Worm (Caenorhabditis elegans): ENCODE results near the gene srz-100.

Gene srz-100

DNA sequence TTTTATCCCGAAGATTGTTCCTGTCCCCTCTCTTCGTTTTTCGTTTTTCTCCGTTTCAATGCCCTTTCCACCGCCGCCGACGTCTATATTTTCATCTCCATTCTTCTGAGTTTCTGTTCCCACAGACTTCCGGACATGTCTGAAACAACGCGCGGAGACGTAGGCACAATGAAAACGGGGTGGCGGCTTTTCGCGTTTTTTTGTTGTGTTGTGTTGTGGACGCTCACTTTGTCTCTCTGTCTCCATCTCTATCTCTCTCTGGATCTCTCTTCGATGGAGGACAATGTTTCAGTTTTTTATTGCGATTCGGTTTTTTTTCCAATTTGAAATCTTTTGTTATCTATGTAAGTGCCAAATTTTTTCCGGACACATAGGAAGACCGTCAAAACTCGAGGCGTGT lies 28.2 kb downstream of the srz-100 start:
- TF ChIP-seq aly-1 (tag; optimal IDR thresholded peaks at IDR 0.05) = no peak
- TF ChIP-seq hnd-1 (tag; optimal IDR thresholded peaks at IDR 0.05) = no peak
- TF ChIP-seq ets-7 (tag; optimal IDR thresholded peaks at IDR 0.05) = no peak
- TF ChIP-seq F13C5.2 (tag; optimal IDR thresholded peaks at IDR 0.05) = no peak
- TF ChIP-seq hmbx-1 (tag; optimal IDR thresholded peaks at IDR 0.05) = no peak
- no peak for TF ChIP-seq pes-1 (GFP tag; IDR thresholded peaks at IDR 0.05)
- no peak for TF ChIP-seq hmg-4 (GFP tag; optimal IDR thresholded peaks at IDR 0.05)
- TF ChIP-seq ceh-13 (GFP tag; optimal IDR thresholded peaks at IDR 0.05) = no peak
- TF ChIP-seq sea-1 (GFP tag; conservative IDR thresholded peaks at IDR 0.05) = no peak
- TF ChIP-seq flt-1 (GFP tag; IDR thresholded peaks at IDR 0.05) = no peak
- no peak for TF ChIP-seq scrt-1 (GFP tag; IDR thresholded peaks at IDR 0.05)
- no peak for TF ChIP-seq ama-1 (optimal IDR thresholded peaks at IDR 0.05)
- TF ChIP-seq ceh-36 (tag; optimal IDR thresholded peaks at IDR 0.05) = no peak
- TF ChIP-seq tbx-11 (GFP tag; IDR thresholded peaks at IDR 0.05) = no peak
- TF ChIP-seq tbx-37 (GFP tag; conservative IDR thresholded peaks at IDR 0.05) = no peak
- TF ChIP-seq tra-4 (tag; optimal IDR thresholded peaks at IDR 0.05) = no peak
- TF ChIP-seq B0310.2 (tag; optimal IDR thresholded peaks at IDR 0.05) = no peak

- no peak for TF ChIP-seq ceh-36 (tag; optimal IDR thresholded peaks at IDR 0.05)
- no peak for TF ChIP-seq ceh-13 (GFP tag; optimal IDR thresholded peaks at IDR 0.05)
Measured at ce11 chrV:16774428-16774827, 42.7 kb downstream of the srz-100 start.

DNA sequence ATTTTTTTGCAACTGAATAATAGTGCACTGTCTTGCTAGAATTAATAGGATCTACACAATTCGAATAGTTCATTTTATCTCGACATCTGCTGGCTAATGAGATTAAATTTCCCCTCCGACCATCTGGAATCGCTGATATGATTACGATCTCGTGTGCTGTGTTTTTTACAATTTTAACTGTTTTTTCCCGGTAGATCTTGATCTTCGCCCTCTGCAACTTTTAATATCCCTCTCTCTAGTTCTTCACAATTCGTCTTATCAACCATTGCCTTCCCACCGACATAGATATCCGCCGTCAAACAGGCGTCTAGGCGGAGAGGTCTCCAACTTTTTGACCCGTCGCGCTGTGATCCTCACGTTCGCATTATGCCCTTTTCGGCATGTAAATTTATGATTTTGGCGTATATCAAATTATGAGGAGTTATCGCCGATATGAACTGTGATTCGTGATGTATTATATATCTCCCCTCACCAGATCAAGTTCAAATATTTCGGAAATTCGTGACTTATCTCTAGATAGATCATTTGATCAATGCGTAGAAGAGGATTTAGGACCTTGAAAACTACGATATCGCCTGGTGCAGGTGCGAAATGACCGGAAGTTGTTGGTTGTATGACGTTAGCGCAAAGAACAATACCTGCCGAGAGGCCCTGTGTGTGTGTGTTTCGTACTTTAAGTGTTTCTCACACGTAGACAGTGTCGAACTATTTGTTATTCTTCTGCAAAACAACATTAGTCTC lies 47.0 kb downstream of the srz-100 start:
- TF ChIP-seq B0310.2 (tag; optimal IDR thresholded peaks at IDR 0.05) = no peak
- TF ChIP-seq aly-1 (tag; optimal IDR thresholded peaks at IDR 0.05) = no peak
- no peak for TF ChIP-seq scrt-1 (GFP tag; IDR thresholded peaks at IDR 0.05)
- TF ChIP-seq ama-1 (optimal IDR thresholded peaks at IDR 0.05) = no peak
- TF ChIP-seq hmbx-1 (tag; optimal IDR thresholded peaks at IDR 0.05) = no peak
- no peak for TF ChIP-seq ceh-36 (tag; optimal IDR thresholded peaks at IDR 0.05)
- TF ChIP-seq flt-1 (GFP tag; IDR thresholded peaks at IDR 0.05) = no peak
- TF ChIP-seq tbx-11 (GFP tag; IDR thresholded peaks at IDR 0.05) = no peak
- TF ChIP-seq sea-1 (GFP tag; conservative IDR thresholded peaks at IDR 0.05) = no peak
- no peak for TF ChIP-seq F13C5.2 (tag; optimal IDR thresholded peaks at IDR 0.05)

- no peak for TF ChIP-seq flt-1 (GFP tag; IDR thresholded peaks at IDR 0.05)
- TF ChIP-seq hmbx-1 (tag; optimal IDR thresholded peaks at IDR 0.05) = no peak
- no peak for TF ChIP-seq scrt-1 (GFP tag; IDR thresholded peaks at IDR 0.05)
- TF ChIP-seq tbx-11 (GFP tag; IDR thresholded peaks at IDR 0.05) = no peak
- TF ChIP-seq aly-1 (tag; optimal IDR thresholded peaks at IDR 0.05) = no peak
- TF ChIP-seq ceh-36 (tag; optimal IDR thresholded peaks at IDR 0.05) = no peak
- no peak for TF ChIP-seq F13C5.2 (tag; optimal IDR thresholded peaks at IDR 0.05)
- TF ChIP-seq sea-1 (GFP tag; conservative IDR thresholded peaks at IDR 0.05) = no peak
- TF ChIP-seq hmg-4 (GFP tag; optimal IDR thresholded peaks at IDR 0.05) = no peak
- TF ChIP-seq tbx-37 (GFP tag; conservative IDR thresholded peaks at IDR 0.05) = no peak
- no peak for TF ChIP-seq tra-4 (tag; optimal IDR thresholded peaks at IDR 0.05)
- no peak for TF ChIP-seq ets-7 (tag; optimal IDR thresholded peaks at IDR 0.05)
- TF ChIP-seq hnd-1 (tag; optimal IDR thresholded peaks at IDR 0.05) = no peak
- no peak for TF ChIP-seq ceh-13 (GFP tag; optimal IDR thresholded peaks at IDR 0.05)
- TF ChIP-seq B0310.2 (tag; optimal IDR thresholded peaks at IDR 0.05) = no peak
- no peak for TF ChIP-seq ama-1 (optimal IDR thresholded peaks at IDR 0.05)
Measured at ce11 chrV:16779281-16779597, 47.5 kb downstream of the srz-100 start.

ce11 chrV:16779971-16780370 lies 48.3 kb downstream of the srz-100 start:
- no peak for TF ChIP-seq sea-1 (GFP tag; conservative IDR thresholded peaks at IDR 0.05)
- no peak for TF ChIP-seq pes-1 (GFP tag; IDR thresholded peaks at IDR 0.05)
- TF ChIP-seq F13C5.2 (tag; optimal IDR thresholded peaks at IDR 0.05) = no peak
- TF ChIP-seq ceh-36 (tag; optimal IDR thresholded peaks at IDR 0.05) = no peak
- no peak for TF ChIP-seq flt-1 (GFP tag; IDR thresholded peaks at IDR 0.05)
- TF ChIP-seq ama-1 (optimal IDR thresholded peaks at IDR 0.05) = no peak
- TF ChIP-seq B0310.2 (tag; optimal IDR thresholded peaks at IDR 0.05) = no peak
- TF ChIP-seq hmbx-1 (tag; optimal IDR thresholded peaks at IDR 0.05) = no peak
- TF ChIP-seq tbx-11 (GFP tag; IDR thresholded peaks at IDR 0.05) = no peak
- TF ChIP-seq tra-4 (tag; optimal IDR thresholded peaks at IDR 0.05) = no peak
- no peak for TF ChIP-seq aly-1 (tag; optimal IDR thresholded peaks at IDR 0.05)
- no peak for TF ChIP-seq scrt-1 (GFP tag; IDR thresholded peaks at IDR 0.05)
- TF ChIP-seq ets-7 (tag; optimal IDR thresholded peaks at IDR 0.05) = no peak
- no peak for TF ChIP-seq ceh-13 (GFP tag; optimal IDR thresholded peaks at IDR 0.05)
- no peak for TF ChIP-seq tbx-37 (GFP tag; conservative IDR thresholded peaks at IDR 0.05)
- no peak for TF ChIP-seq hmg-4 (GFP tag; optimal IDR thresholded peaks at IDR 0.05)
- TF ChIP-seq hnd-1 (tag; optimal IDR thresholded peaks at IDR 0.05) = no peak

- TF ChIP-seq sea-1 (GFP tag; conservative IDR thresholded peaks at IDR 0.05) (no peak), B0310.2 (tag; optimal IDR thresholded peaks at IDR 0.05) (no peak), hnd-1 (tag; optimal IDR thresholded peaks at IDR 0.05) (no peak), pes-1 (GFP tag; IDR thresholded peaks at IDR 0.05) (no peak), F13C5.2 (tag; optimal IDR thresholded peaks at IDR 0.05) (no peak), ama-1 (optimal IDR thresholded peaks at IDR 0.05) (no peak), flt-1 (GFP tag; IDR thresholded peaks at IDR 0.05) (no peak), ceh-36 (tag; optimal IDR thresholded peaks at IDR 0.05) (no peak), scrt-1 (GFP tag; IDR thresholded peaks at IDR 0.05) (no peak), tbx-37 (GFP tag; conservative IDR thresholded peaks at IDR 0.05) (no peak)
Measured at ce11 chrV:16780554-16780953, 48.9 kb downstream of the srz-100 start.

ce11 chrV:16781974-16782373 lies 50.3 kb downstream of the srz-100 start:
- TF ChIP-seq sea-1 (GFP tag; conservative IDR thresholded peaks at IDR 0.05) (no peak), tra-4 (tag; optimal IDR thresholded peaks at IDR 0.05) (no peak), F13C5.2 (tag; optimal IDR thresholded peaks at IDR 0.05) (no peak), hnd-1 (tag; optimal IDR thresholded peaks at IDR 0.05) (no peak), ceh-36 (tag; optimal IDR thresholded peaks at IDR 0.05) (no peak), pes-1 (GFP tag; IDR thresholded peaks at IDR 0.05) (no peak), B0310.2 (tag; optimal IDR thresholded peaks at IDR 0.05) (no peak), flt-1 (GFP tag; IDR thresholded peaks at IDR 0.05) (no peak), ceh-13 (GFP tag; optimal IDR thresholded peaks at IDR 0.05) (no peak), tbx-37 (GFP tag; conservative IDR thresholded peaks at IDR 0.05) (no peak)
